Comparison of ENCODE assay signal across 1 fruit fly cellular context in the genomic region with DNA sequence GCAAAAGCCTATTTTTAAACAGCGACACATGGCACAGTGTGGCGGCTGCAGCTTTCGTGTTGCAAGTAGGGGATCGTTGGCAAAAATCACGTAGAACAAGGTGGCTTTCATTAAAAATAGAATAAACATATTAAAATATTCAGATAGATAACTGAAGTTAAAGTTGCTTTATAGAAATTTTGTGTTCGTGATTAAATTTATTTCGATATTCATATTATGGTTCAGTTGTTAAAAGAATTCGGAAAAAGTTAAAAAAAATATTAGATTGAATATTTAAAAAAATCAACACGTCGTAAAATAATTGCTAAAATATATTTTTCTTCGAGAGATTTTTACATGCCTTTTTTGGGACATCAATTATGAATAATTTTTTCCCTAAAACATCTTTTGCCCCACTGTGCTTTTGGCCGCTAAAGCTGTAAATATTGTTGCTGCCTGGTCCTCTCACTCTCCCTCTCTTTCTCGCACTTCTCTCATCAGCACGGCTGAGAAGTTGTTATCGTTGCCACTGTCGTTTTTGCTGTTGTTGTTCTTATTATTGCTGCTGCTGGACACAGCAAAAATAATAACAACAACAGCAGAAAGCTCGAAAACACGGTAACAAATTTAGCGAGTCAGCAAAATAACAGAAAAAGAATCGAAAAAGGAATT.
TF ChIP-seq lines count a peak whose summit lies in the region.

No protein-coding gene starts in this region.

TF ChIP-seq in whole organism, embryonic, 481 proteins besides CTCF, POLR2A, EP300 and RAD21 (continued from another document and continues in another):
- TF ChIP-seq dmrt99B (tag; optimal IDR thresholded peaks at IDR 0.05; lab: Kevin White, UChicago), result peak; percentile 94
- TF ChIP-seq CG11085 (GFP tag; IDR thresholded peaks at IDR 0.05; lab: Robert Waterston, UW), result peak; percentile 32; the same call in 1 of the 2 replicates
- TF ChIP-seq CG17186 (GFP tag; optimal IDR thresholded peaks at IDR 0.05; lab: Kevin White, UChicago), result peak; percentile 29
- 0 out of 2 replicates have a peak, but pooled peaks have one; percentile 5 for TF ChIP-seq nerfin-2 (GFP tag; IDR thresholded peaks at IDR 0.05; lab: Robert Waterston, UW; ENCODE audit: partially characterized antibody)
- TF ChIP-seq CG34422 (GFP tag; IDR thresholded peaks at IDR 0.05; lab: Robert Waterston, UW), result peak; percentile 82
- TF ChIP-seq CG10565 (GFP tag; optimal IDR thresholded peaks at IDR 0.05; lab: Kevin White, UChicago), result peak; percentile 44
- peak; percentile 62 for TF ChIP-seq CG8944 (GFP tag; optimal IDR thresholded peaks at IDR 0.05; lab: Kevin White, UChicago)
- TF ChIP-seq pho (GFP tag; optimal IDR thresholded peaks at IDR 0.05; lab: Kevin White, UChicago), result peak; percentile 84
- peak; percentile 60 for TF ChIP-seq CG10654 (GFP tag; optimal IDR thresholded peaks at IDR 0.05; lab: Kevin White, UChicago)
- peak; percentile 99 for TF ChIP-seq CG17361 (GFP tag; IDR thresholded peaks at IDR 0.05; lab: Robert Waterston, UW)
- TF ChIP-seq Sox100B (GFP tag; optimal IDR thresholded peaks at IDR 0.05; lab: Kevin White, UChicago), result peak; percentile 97
- TF ChIP-seq CG43689 (GFP tag; IDR thresholded peaks at IDR 0.05; lab: Robert Waterston, UW), result peak; percentile 56
- TF ChIP-seq CG31388 (GFP tag; optimal IDR thresholded peaks at IDR 0.05; lab: Kevin White, UChicago), result peak; percentile 77
- TF ChIP-seq Hand (GFP tag; optimal IDR thresholded peaks at IDR 0.05; lab: Kevin White, UChicago), result peak; percentile 81
- TF ChIP-seq ken (GFP tag; IDR thresholded peaks at IDR 0.05; lab: Robert Waterston, UW), result peak; percentile 46; the same call in 1 of the 3 replicates
- TF ChIP-seq CG4282 (GFP tag; optimal IDR thresholded peaks at IDR 0.05; lab: Kevin White, UChicago), result no peak
- TF ChIP-seq Ptx1 (GFP tag; IDR thresholded peaks at IDR 0.05; lab: Robert Waterston, UW), result peak; percentile 77
- TF ChIP-seq mld (GFP tag; IDR thresholded peaks at IDR 0.05; lab: Robert Waterston, UW; ENCODE audit: partially characterized antibody), result no peak
- TF ChIP-seq Dp (GFP tag; optimal IDR thresholded peaks at IDR 0.05; lab: Kevin White, UChicago), result no peak
- TF ChIP-seq CG10431 (GFP tag; optimal IDR thresholded peaks at IDR 0.05; lab: Kevin White, UChicago), result peak; percentile 88
- no peak; the same call in 2 of the 4 replicates for TF ChIP-seq Gug (GFP tag; IDR thresholded peaks at IDR 0.05; lab: Robert Waterston, UW)
- TF ChIP-seq z (GFP tag; IDR thresholded peaks at IDR 0.05; lab: Robert Waterston, UW), result no peak
- peak; percentile 92 for TF ChIP-seq Ets65A (GFP tag; lab: Kevin White, UChicago)
- no peak for TF ChIP-seq CkIIα-i1 (GFP tag; IDR thresholded peaks at IDR 0.05; lab: Robert Waterston, UW)
- TF ChIP-seq hb (GFP tag; IDR thresholded peaks at IDR 0.05; lab: Robert Waterston, UW; ENCODE audit: partially characterized antibody), result peak; percentile 17; the same call in 1 of the 3 replicates
- peak; percentile 88 for TF ChIP-seq CG10147 (GFP tag; optimal IDR thresholded peaks at IDR 0.05; lab: Kevin White, UChicago)
- TF ChIP-seq Poxn (GFP tag; IDR thresholded peaks at IDR 0.05; lab: Robert Waterston, UW), result no peak
- no peak for TF ChIP-seq Lpt (GFP tag; optimal IDR thresholded peaks at IDR 0.05; lab: Kevin White, UChicago)
- peak; percentile 78 for TF ChIP-seq slbo (GFP tag; IDR thresholded peaks at IDR 0.05; lab: Robert Waterston, UW)
- peak; percentile 86 for TF ChIP-seq nau (GFP tag; optimal IDR thresholded peaks at IDR 0.05; lab: Kevin White, UChicago)
- TF ChIP-seq CG6765 (GFP tag; optimal IDR thresholded peaks at IDR 0.05; lab: Kevin White, UChicago), result peak; percentile 91
- TF ChIP-seq Trl (optimal IDR thresholded peaks at IDR 0.05; lab: Kevin White, UChicago), result peak; percentile 60 to 75
- peak; percentile 57 for TF ChIP-seq Trl (GFP tag; optimal IDR thresholded peaks at IDR 0.05; lab: Kevin White, UChicago)
- TF ChIP-seq CG8765 (GFP tag; IDR thresholded peaks at IDR 0.05; lab: Robert Waterston, UW), result no peak
- peak; percentile 93 for TF ChIP-seq Sox102F (GFP tag; optimal IDR thresholded peaks at IDR 0.05; lab: Kevin White, UChicago)
- peak; percentile 64 for TF ChIP-seq CG15073 (GFP tag; optimal IDR thresholded peaks at IDR 0.05; lab: Kevin White, UChicago)
- TF ChIP-seq Oli (tag; optimal IDR thresholded peaks at IDR 0.05; lab: Kevin White, UChicago), result peak; percentile 95
- TF ChIP-seq Chrac-16 (GFP tag; optimal IDR thresholded peaks at IDR 0.05; lab: Kevin White, UChicago), result peak; percentile 81
- peak; percentile 94 for TF ChIP-seq CG10209 (GFP tag; optimal IDR thresholded peaks at IDR 0.05; lab: Kevin White, UChicago)
- peak; percentile 75 for TF ChIP-seq CG11247 (GFP tag; IDR thresholded peaks at IDR 0.05; lab: Robert Waterston, UW)
- TF ChIP-seq fd96Cb (tag; optimal IDR thresholded peaks at IDR 0.05; lab: Kevin White, UChicago), result peak; percentile 88
- TF ChIP-seq esg (GFP tag; conservative IDR thresholded peaks at IDR 0.05; lab: Robert Waterston, UW), result peak; percentile 80
- peak; percentile 39 for TF ChIP-seq CG3065 (GFP tag; optimal IDR thresholded peaks at IDR 0.05; lab: Kevin White, UChicago)
- no peak; the same call in 1 of the 2 replicates for TF ChIP-seq chm (GFP tag; IDR thresholded peaks at IDR 0.05; lab: Robert Waterston, UW)
- peak; percentile 3 for TF ChIP-seq CG3838 (GFP tag; optimal IDR thresholded peaks at IDR 0.05; lab: Kevin White, UChicago)
- TF ChIP-seq CG4404 (GFP tag; IDR thresholded peaks at IDR 0.05; lab: Robert Waterston, UW), result no peak; the same call in 1 of the 2 replicates
- TF ChIP-seq tll (GFP tag; optimal IDR thresholded peaks at IDR 0.05; lab: Kevin White, UChicago), result no peak
- TF ChIP-seq Rfx (GFP tag; IDR thresholded peaks at IDR 0.05; lab: Robert Waterston, UW), result peak; percentile 60
- TF ChIP-seq run (tag; optimal IDR thresholded peaks at IDR 0.05; lab: Kevin White, UChicago), result peak; percentile 84
- peak; percentile 85 for TF ChIP-seq ATbp (GFP tag; optimal IDR thresholded peaks at IDR 0.05; lab: Kevin White, UChicago)
- TF ChIP-seq cg (GFP tag; optimal IDR thresholded peaks at IDR 0.05; lab: Kevin White, UChicago), result no peak
- 0 out of 2 replicates have a peak, but pooled peaks have one; percentile 46 for TF ChIP-seq ro (GFP tag; IDR thresholded peaks at IDR 0.05; lab: Robert Waterston, UW)
- TF ChIP-seq ERR (GFP tag; optimal IDR thresholded peaks at IDR 0.05; lab: Kevin White, UChicago), result peak; percentile 20
- TF ChIP-seq CG12769 (tag; optimal IDR thresholded peaks at IDR 0.05; lab: Kevin White, UChicago), result peak; percentile 14
- TF ChIP-seq Nf-YA (GFP tag; IDR thresholded peaks at IDR 0.05; lab: Robert Waterston, UW), result peak; percentile 38; the same call in 1 of the 2 replicates
- TF ChIP-seq CG4707 (GFP tag; optimal IDR thresholded peaks at IDR 0.05; lab: Kevin White, UChicago), result peak; percentile 7
- TF ChIP-seq usp (GFP tag; optimal IDR thresholded peaks at IDR 0.05; lab: Kevin White, UChicago), result no peak
- TF ChIP-seq HLHmδ (GFP tag; optimal IDR thresholded peaks at IDR 0.05; lab: Kevin White, UChicago), result no peak
- TF ChIP-seq gce (GFP tag; IDR thresholded peaks at IDR 0.05; lab: Robert Waterston, UW), result peak; percentile 53; the same call in 1 of the 3 replicates
- peak; percentile 1 for TF ChIP-seq kni (GFP tag; optimal IDR thresholded peaks at IDR 0.05; lab: Kevin White, UChicago)
- TF ChIP-seq sr (GFP tag; IDR thresholded peaks at IDR 0.05; lab: Robert Waterston, UW), result peak; percentile 6; the same call in 1 of the 3 replicates
- TF ChIP-seq phol (tag; optimal IDR thresholded peaks at IDR 0.05; lab: Kevin White, UChicago), result peak; percentile 93
- peak; percentile 72 for TF ChIP-seq CG3847 (GFP tag; IDR thresholded peaks at IDR 0.05; lab: Robert Waterston, UW)
- TF ChIP-seq lbe (GFP tag; optimal IDR thresholded peaks at IDR 0.05; lab: Kevin White, UChicago), result no peak
- no peak for TF ChIP-seq hth (optimal IDR thresholded peaks at IDR 0.05; lab: Kevin White, UChicago)
- peak; percentile 82 for TF ChIP-seq zfh2 (GFP tag; optimal IDR thresholded peaks at IDR 0.05; lab: Kevin White, UChicago)
- peak; percentile 94 for TF ChIP-seq CG7839 (tag; optimal IDR thresholded peaks at IDR 0.05; lab: Kevin White, UChicago)
- no peak; the same call in 1 of the 2 replicates for TF ChIP-seq Adf1 (GFP tag; IDR thresholded peaks at IDR 0.05; lab: Robert Waterston, UW)
- peak; percentile 91 for TF ChIP-seq CG14710 (tag; optimal IDR thresholded peaks at IDR 0.05; lab: Kevin White, UChicago)
- no peak for TF ChIP-seq pan (optimal IDR thresholded peaks at IDR 0.05; lab: Kevin White, UChicago)
- TF ChIP-seq pan (GFP tag; optimal IDR thresholded peaks at IDR 0.05 in 1 of 2, IDR thresholded peaks at IDR 0.05 in 1 of 2), result peak in 1 of 2 experiments; percentile 84
- TF ChIP-seq abd-A (tag; optimal IDR thresholded peaks at IDR 0.05; lab: Kevin White, UChicago), result no peak
- TF ChIP-seq CG4360 (GFP tag; IDR thresholded peaks at IDR 0.05; lab: Robert Waterston, UW), result peak; percentile 62; the same call in 1 of the 2 replicates
- TF ChIP-seq CG13287 (GFP tag; IDR thresholded peaks at IDR 0.05; lab: Robert Waterston, UW; ENCODE audit: partially characterized antibody), result no peak; the same call in 1 of the 2 replicates
- TF ChIP-seq trem (tag; optimal IDR thresholded peaks at IDR 0.05; lab: Kevin White, UChicago), result peak; percentile 82
- peak in 1 of 2 experiments; percentile 81 for TF ChIP-seq Hr78 (GFP tag; optimal IDR thresholded peaks at IDR 0.05; lab: Kevin White, UChicago)
- no peak for TF ChIP-seq pzg (GFP tag; optimal IDR thresholded peaks at IDR 0.05; lab: Kevin White, UChicago)
- TF ChIP-seq CG14014 (GFP tag; IDR thresholded peaks at IDR 0.05; lab: Robert Waterston, UW), result peak; percentile 71
- TF ChIP-seq Sry-δ (GFP tag; optimal IDR thresholded peaks at IDR 0.05; lab: Kevin White, UChicago), result no peak
- no peak for TF ChIP-seq CG16779 (GFP tag; IDR thresholded peaks at IDR 0.05; lab: Robert Waterston, UW)
- peak; percentile 68 to 76 for TF ChIP-seq chif (GFP tag; optimal IDR thresholded peaks at IDR 0.05; lab: Kevin White, UChicago)
- TF ChIP-seq CG18011 (GFP tag; optimal IDR thresholded peaks at IDR 0.05; lab: Kevin White, UChicago), result peak; percentile 72
- peak; percentile 78 for TF ChIP-seq cwo (GFP tag; optimal IDR thresholded peaks at IDR 0.05; lab: Kevin White, UChicago)
- TF ChIP-seq crp (GFP tag; optimal IDR thresholded peaks at IDR 0.05; lab: Kevin White, UChicago), result peak in 1 of 2 experiments; percentile 58
- no peak for TF ChIP-seq pb (GFP tag; optimal IDR thresholded peaks at IDR 0.05; lab: Kevin White, UChicago)
- TF ChIP-seq CG2199 (GFP tag; IDR thresholded peaks at IDR 0.05; lab: Robert Waterston, UW), result no peak
- peak; percentile 93 for TF ChIP-seq CG4424 (GFP tag; optimal IDR thresholded peaks at IDR 0.05; lab: Kevin White, UChicago)
- peak; percentile 83 for TF ChIP-seq D19A (tag; optimal IDR thresholded peaks at IDR 0.05; lab: Kevin White, UChicago)
- TF ChIP-seq CG13296 (GFP tag; optimal IDR thresholded peaks at IDR 0.05; lab: Kevin White, UChicago), result peak; percentile 80
- TF ChIP-seq corto (GFP tag; optimal IDR thresholded peaks at IDR 0.05; lab: Kevin White, UChicago), result no peak
- TF ChIP-seq CG7745 (tag; optimal IDR thresholded peaks at IDR 0.05; lab: Kevin White, UChicago), result no peak
- TF ChIP-seq Spps (tag; optimal IDR thresholded peaks at IDR 0.05; lab: Kevin White, UChicago), result peak; percentile 71
- TF ChIP-seq ato (GFP tag; IDR thresholded peaks at IDR 0.05; lab: Robert Waterston, UW; ENCODE audit: partially characterized antibody), result no peak
- TF ChIP-seq Fer3 (tag; optimal IDR thresholded peaks at IDR 0.05; lab: Kevin White, UChicago), result peak; percentile 72
- peak; percentile 61 for TF ChIP-seq CG31224 (GFP tag; IDR thresholded peaks at IDR 0.05; lab: Robert Waterston, UW)
- no peak for TF ChIP-seq CG17802 (tag; optimal IDR thresholded peaks at IDR 0.05; lab: Kevin White, UChicago)
- peak; percentile 61 for TF ChIP-seq shn (GFP tag; optimal IDR thresholded peaks at IDR 0.05; lab: Kevin White, UChicago)
- TF ChIP-seq Bdp1 (GFP tag; optimal IDR thresholded peaks at IDR 0.05; lab: Kevin White, UChicago), result peak; percentile 33
- peak; percentile 79 for TF ChIP-seq NC2α (GFP tag; optimal IDR thresholded peaks at IDR 0.05; lab: Kevin White, UChicago)
- peak; percentile 61; the same call in 1 of the 3 replicates for TF ChIP-seq Aef1 (GFP tag; IDR thresholded peaks at IDR 0.05; lab: Robert Waterston, UW)
- TF ChIP-seq CG1792 (GFP tag; optimal IDR thresholded peaks at IDR 0.05; lab: Kevin White, UChicago), result peak; percentile 24
- peak; percentile 77; the same call in 1 of the 3 replicates for TF ChIP-seq jigr1 (GFP tag; IDR thresholded peaks at IDR 0.05; lab: Robert Waterston, UW)
- peak; percentile 93 for TF ChIP-seq CG8924 (tag; optimal IDR thresholded peaks at IDR 0.05; lab: Kevin White, UChicago)
- TF ChIP-seq CG16863 (GFP tag; optimal IDR thresholded peaks at IDR 0.05; lab: Kevin White, UChicago), result peak; percentile 83
- peak; percentile 7 for TF ChIP-seq mirr (GFP tag; optimal IDR thresholded peaks at IDR 0.05; lab: Kevin White, UChicago)
- TF ChIP-seq sc (optimal IDR thresholded peaks at IDR 0.05; lab: Kevin White, UChicago), result no peak
- peak; percentile 91 for TF ChIP-seq sc (GFP tag; optimal IDR thresholded peaks at IDR 0.05; lab: Kevin White, UChicago)
- no peak for TF ChIP-seq CG17612 (GFP tag; IDR thresholded peaks at IDR 0.05; lab: Robert Waterston, UW)
- peak; percentile 72 for TF ChIP-seq pnt (GFP tag; optimal IDR thresholded peaks at IDR 0.05; lab: Kevin White, UChicago)
- peak; percentile 87 for TF ChIP-seq PHDP (tag; optimal IDR thresholded peaks at IDR 0.05; lab: Kevin White, UChicago)
- no peak for TF ChIP-seq dati (GFP tag; IDR thresholded peaks at IDR 0.05; lab: Robert Waterston, UW)
- no peak for TF ChIP-seq br (optimal IDR thresholded peaks at IDR 0.05; lab: Kevin White, UChicago)
- TF ChIP-seq CG7928 (GFP tag; optimal IDR thresholded peaks at IDR 0.05; lab: Kevin White, UChicago), result peak; percentile 31
- TF ChIP-seq CG10959 (GFP tag; IDR thresholded peaks at IDR 0.05; lab: Robert Waterston, UW), result no peak
- peak; percentile 76 for TF ChIP-seq Drgx (GFP tag; IDR thresholded peaks at IDR 0.05; lab: Robert Waterston, UW)
- TF ChIP-seq CG8388 (GFP tag; optimal IDR thresholded peaks at IDR 0.05; lab: Kevin White, UChicago), result peak; percentile 88
- TF ChIP-seq Oaz (GFP tag; IDR thresholded peaks at IDR 0.05; lab: Robert Waterston, UW), result peak; percentile 53
- TF ChIP-seq inv (GFP tag; IDR thresholded peaks at IDR 0.05; lab: Robert Waterston, UW; ENCODE audit: partially characterized antibody), result no peak
- peak; percentile 88 for TF ChIP-seq gcm (GFP tag; optimal IDR thresholded peaks at IDR 0.05; lab: Kevin White, UChicago)
- peak; percentile 83 for TF ChIP-seq row (GFP tag; IDR thresholded peaks at IDR 0.05; lab: Robert Waterston, UW)
- peak; percentile 93 for TF ChIP-seq odd (GFP tag; optimal IDR thresholded peaks at IDR 0.05; lab: Kevin White, UChicago)
- peak; percentile 92 for TF ChIP-seq CG13424 (tag; optimal IDR thresholded peaks at IDR 0.05; lab: Kevin White, UChicago)
